Worm (Caenorhabditis elegans) whole organism, young adult: ENCODE data around the gene F15G9.1.

Source experiments
- B0261.1 ChIP-seq: sonication (generic microtip); optimal IDR thresholded peaks from 2 replicates; lab custom pipeline; 2016; ENCODE audit warnings: mild to moderate bottlenecking, missing genetic modification characterization, moderate library complexity, missing compliant biosample characterization
- Y95B8A.8 ChIP-seq: fragments of 200-800 bp; sonication (Bioruptor generic); IDR thresholded peaks from 2 replicates; pipeline ENCODE4 v1.3.6; 2022; ENCODE audit warnings: missing genetic modification reagents, missing genetic modification characterization, missing compliant biosample characterization
- ama-1 ChIP-seq, 3 experiments: fragments of 150-350 bp in 1 of 3; sonication (generic microtip) in 2 of 3; optimal IDR thresholded peaks; 2 replicates each; lab custom pipeline; 2014 to 2018; ENCODE audit warnings: missing biosample characterization in 2 of 3, missing genetic modification characterization in 2 of 3, missing genetic modification reagents in 2 of 3
- athp-1 ChIP-seq: sonication (generic microtip); optimal IDR thresholded peaks from 2 replicates; lab custom pipeline; 2017; ENCODE audit warnings: mild to moderate bottlenecking, missing genetic modification characterization, missing compliant biosample characterization
- bed-1 ChIP-seq: fragments of 200-800 bp; sonication (Bioruptor generic); IDR thresholded peaks from 2 replicates; pipeline ENCODE4 v1.3.6; 2022; ENCODE audit warnings: missing genetic modification reagents, missing genetic modification characterization, missing compliant biosample characterization
- ccch-3 ChIP-seq: fragments of 200-800 bp; sonication (Bioruptor generic); optimal IDR thresholded peaks from 2 replicates; lab custom pipeline; 2018; ENCODE audit warnings: mild to moderate bottlenecking, missing genetic modification characterization, missing compliant biosample characterization
- cebp-2 ChIP-seq: fragments of 200-800 bp; sonication (Bioruptor generic); IDR thresholded peaks from 2 replicates; pipeline ENCODE4 v1.3.6; 2022; ENCODE audit warnings: missing genetic modification characterization, missing compliant biosample characterization
- egl-18 ChIP-seq: fragments of 200-800 bp; sonication (Bioruptor generic); IDR thresholded peaks from 2 replicates; pipeline ENCODE4 v1.3.6; 2022; ENCODE audit warnings: missing genetic modification reagents, missing genetic modification characterization, missing compliant biosample characterization
- nhr-90 ChIP-seq: sonication (generic microtip); optimal IDR thresholded peaks from 2 replicates; lab custom pipeline; 2016; ENCODE audit warnings: missing genotype, mild to moderate bottlenecking, missing genetic modification characterization, missing compliant biosample characterization
- rec-8 ChIP-seq, 2 experiments: sonication (generic microtip); optimal IDR thresholded peaks; 2 replicates each; lab custom pipeline; 2016; ENCODE audit warnings: mild to moderate bottlenecking in 2 of 2, missing genetic modification characterization in 2 of 2, missing genetic modification reagents in 2 of 2, missing genotype in 2 of 2, missing biosample characterization in 1 of 2, missing compliant biosample characterization in 1 of 2, moderate library complexity in 1 of 2
- snpc-3.4 ChIP-seq: sonication (generic microtip); optimal IDR thresholded peaks from 2 replicates; lab custom pipeline; 2017; ENCODE audit warnings: missing genetic modification characterization, mild to moderate bottlenecking, missing compliant biosample characterization, antibody characterized with exemption, moderate library complexity, missing genotype, missing genetic modification reagents

ce11 chrX:9709462-9709861 lies 3.3 kb downstream of the F15G9.1 start, which contains the start of gene F15G9.6:
- TF ChIP-seq nhr-90 (no peak), bed-1 (GFP tag; lab: Robert Waterston, UW) (no peak), egl-18 (GFP tag; lab: Robert Waterston, UW) (no peak), ccch-3 (GFP tag; lab: Kevin White, UChicago) (no peak), cebp-2 (GFP tag; lab: Robert Waterston, UW) (no peak), athp-1 (tag; lab: Kevin White, UChicago) (no peak), snpc-3.4 (tag; lab: Kevin White, UChicago) (no peak), ama-1 (optimal IDR thresholded peaks at IDR 0.05; lab: Kevin White, UChicago) (no peak), ama-1 (GFP tag; optimal IDR thresholded peaks at IDR 0.05; lab: Kevin White, UChicago) (no peak), Y95B8A.8 (GFP tag; lab: Robert Waterston, UW) (no peak), rec-8 (tag; optimal IDR thresholded peaks at IDR 0.05; lab: Kevin White, UChicago) (no peak), B0261.1 (tag; lab: Kevin White, UChicago) (no peak)
